Worm (Caenorhabditis elegans) whole organism, mixed stage, embryonic: ENCODE measurements around the gene C18A11.1.

Experiments
- M03D4.4 ChIP-seq: sonication (generic microtip); optimal IDR thresholded peaks from 2 replicates; lab custom pipeline; 2017; ENCODE audit warnings: mild to moderate bottlenecking, missing genetic modification characterization, missing compliant biosample characterization
- blmp-1 ChIP-seq: fragments of 150-350 bp; optimal IDR thresholded peaks from 2 replicates; lab custom pipeline; 2014; ENCODE audit warnings: missing biosample characterization, missing genetic modification characterization
- ceh-39 ChIP-seq: fragments of 150-350 bp; optimal IDR thresholded peaks from 2 replicates; lab custom pipeline; 2014; ENCODE audit warnings: missing biosample characterization, missing genetic modification characterization
- ceh-43 ChIP-seq: fragments of 200-800 bp; sonication (Bioruptor generic); optimal IDR thresholded peaks from 2 replicates; lab custom pipeline; 2018; ENCODE audit warnings: mild to moderate bottlenecking, missing genetic modification characterization, moderate library complexity, missing compliant biosample characterization
- ceh-83 ChIP-seq: fragments of 200-800 bp; sonication (Bioruptor generic); optimal IDR thresholded peaks from 2 replicates; lab custom pipeline; 2018; ENCODE audit warnings: mild to moderate bottlenecking, missing genetic modification characterization, missing compliant biosample characterization
- ces-1 ChIP-seq: fragments of 150-350 bp; optimal IDR thresholded peaks from 2 replicates; lab custom pipeline; 2014; ENCODE audit warnings: missing biosample characterization, missing genetic modification reagents, missing genetic modification characterization
- cnd-1 ChIP-seq: fragments of 200-800 bp; sonication (Bioruptor generic); optimal IDR thresholded peaks from 2 replicates; lab custom pipeline; 2018; ENCODE audit warnings: mild to moderate bottlenecking, missing genetic modification characterization, missing compliant biosample characterization
- elt-3 ChIP-seq: fragments of 150-350 bp; optimal IDR thresholded peaks from 2 replicates; lab custom pipeline; 2014; ENCODE audit warnings: missing biosample characterization, missing genetic modification characterization
- flh-1 ChIP-seq: fragments of 200-800 bp; sonication (Bioruptor generic); optimal IDR thresholded peaks from 2 replicates; lab custom pipeline; 2018; ENCODE audit warnings: mild to moderate bottlenecking, missing genetic modification characterization, moderate library complexity, missing compliant biosample characterization
- ham-2 ChIP-seq: fragments of 200-800 bp; sonication (Bioruptor generic); optimal IDR thresholded peaks from 2 replicates; lab custom pipeline; 2018; ENCODE audit warnings: mild to moderate bottlenecking, missing genetic modification characterization, missing compliant biosample characterization
- hlh-1 ChIP-seq: fragments of 150-350 bp; optimal IDR thresholded peaks from 2 replicates; lab custom pipeline; 2014; ENCODE audit warnings: missing biosample characterization, missing genetic modification reagents, missing genetic modification characterization
- lin-13 ChIP-seq: fragments of 150-350 bp; optimal IDR thresholded peaks from 2 replicates; lab custom pipeline; 2014; ENCODE audit warnings: missing biosample characterization, missing genetic modification characterization
- lin-32 ChIP-seq: fragments of 200-800 bp; sonication (Bioruptor generic); optimal IDR thresholded peaks from 2 replicates; lab custom pipeline; 2018; ENCODE audit warnings: mild to moderate bottlenecking, missing genetic modification characterization, missing compliant biosample characterization
- mab-5 ChIP-seq: fragments of 150-350 bp; optimal IDR thresholded peaks from 2 replicates; lab custom pipeline; 2014; ENCODE audit warnings: missing biosample characterization, missing genetic modification characterization
- mls-2 ChIP-seq: sonication (generic microtip); optimal IDR thresholded peaks from 2 replicates; lab custom pipeline; 2016; ENCODE audit warnings: mild to moderate bottlenecking, missing genetic modification characterization, moderate library complexity, missing compliant biosample characterization
- nhr-12 ChIP-seq: fragments of 150-350 bp; optimal IDR thresholded peaks from 2 replicates; lab custom pipeline; 2014; ENCODE audit warnings: missing biosample characterization, missing genetic modification characterization
- nhr-2 ChIP-seq: fragments of 150-350 bp; optimal IDR thresholded peaks from 2 replicates; lab custom pipeline; 2014; ENCODE audit warnings: missing biosample characterization, missing genetic modification characterization
- nhr-237 ChIP-seq: fragments of 150-350 bp; optimal IDR thresholded peaks from 2 replicates; lab custom pipeline; 2014; ENCODE audit warnings: missing biosample characterization, missing genetic modification characterization
- nhr-28 ChIP-seq: fragments of 150-350 bp; optimal IDR thresholded peaks from 2 replicates; lab custom pipeline; 2014; ENCODE audit warnings: missing biosample characterization, missing genetic modification characterization
- sem-2 ChIP-seq: fragments of 200-800 bp; sonication (Bioruptor generic); optimal IDR thresholded peaks from 2 replicates; lab custom pipeline; 2018; ENCODE audit warnings: mild to moderate bottlenecking, missing genetic modification characterization, missing compliant biosample characterization
- sptf-1 ChIP-seq: sonication (generic microtip); optimal IDR thresholded peaks from 2 replicates; lab custom pipeline; 2017; ENCODE audit warnings: mild to moderate bottlenecking, missing genetic modification characterization, moderate library complexity, missing compliant biosample characterization
- unc-120 ChIP-seq: sonication (generic microtip); optimal IDR thresholded peaks from 2 replicates; lab custom pipeline; 2017; ENCODE audit warnings: missing genetic modification characterization, missing compliant biosample characterization; ENCODE audit not compliant: poor library complexity, severe bottlenecking
- unc-39 ChIP-seq: fragments of 150-350 bp; optimal IDR thresholded peaks from 2 replicates; lab custom pipeline; 2014; ENCODE audit warnings: missing biosample characterization, missing genetic modification characterization
- unc-62 ChIP-seq: fragments of 150-350 bp; optimal IDR thresholded peaks from 2 replicates; lab custom pipeline; 2014; ENCODE audit warnings: missing biosample characterization, missing genetic modification reagents, missing genetic modification characterization
- zip-8 ChIP-seq: fragments of 150-350 bp; optimal IDR thresholded peaks from 2 replicates; lab custom pipeline; 2014; ENCODE audit warnings: missing biosample characterization, missing genetic modification characterization
- ztf-11 ChIP-seq: fragments of 150-350 bp; optimal IDR thresholded peaks from 2 replicates; lab custom pipeline; 2014; ENCODE audit warnings: missing biosample characterization, missing genetic modification characterization

Gene C18A11.1

ce11 chrX:8053008-8053441, 16.1 kb upstream of the C18A11.1 start:
- peak; percentile 26 for TF ChIP-seq mab-5
- TF ChIP-seq unc-120 (tag; lab: Kevin White, UChicago): peak; percentile 87
- TF ChIP-seq unc-62: peak; percentile 96
- TF ChIP-seq sptf-1: peak; percentile 15
- TF ChIP-seq ceh-43 (GFP tag; lab: Kevin White, UChicago): no peak
- TF ChIP-seq hlh-1: peak; percentile 80

- TF ChIP-seq unc-120 (tag; lab: Kevin White, UChicago): peak; percentile 87
- TF ChIP-seq hlh-1: peak; percentile 88
- TF ChIP-seq lin-32 (GFP tag; lab: Kevin White, UChicago): no peak
- TF ChIP-seq unc-62: peak; percentile 71
Measured at ce11 chrX:8054478-8054877, 14.7 kb upstream of the C18A11.1 start.

ce11 chrX:8057791-8058270, 11.3 kb upstream of the C18A11.1 start, which contains the start of gene dim-1:
Gene dim-1 (minus strand): TSS chrX:8058220.
- peak; percentile 72 for TF ChIP-seq unc-120 (tag; lab: Kevin White, UChicago)
- TF ChIP-seq lin-13 (tag; lab: Kevin White, UChicago): no peak
- no peak for TF ChIP-seq unc-62
- peak; percentile 52 for TF ChIP-seq ces-1 (GFP tag; lab: Kevin White, UChicago)
- TF ChIP-seq ceh-83 (GFP tag; lab: Kevin White, UChicago): no peak
- no peak for TF ChIP-seq hlh-1

- TF ChIP-seq nhr-2 (tag; lab: Kevin White, UChicago) (peak; percentile 17), lin-13 (tag; lab: Kevin White, UChicago) (no peak), nhr-237 (tag; lab: Kevin White, UChicago) (no peak), ham-2 (GFP tag; lab: Kevin White, UChicago) (peak; percentile 1)
Measured at ce11 chrX:8059999-8060398, 9.1 kb upstream of the C18A11.1 start.

ce11 chrX:8060823-8061222, 8.3 kb upstream of the C18A11.1 start, which contains the start of gene C18A11.3:
Gene C18A11.3 (plus strand): TSS chrX:8061123.
- no peak for TF ChIP-seq unc-39 (tag; lab: Kevin White, UChicago)
- TF ChIP-seq M03D4.4 (tag; lab: Kevin White, UChicago): no peak
- TF ChIP-seq unc-120 (tag; lab: Kevin White, UChicago): no peak
- TF ChIP-seq nhr-2 (tag; lab: Kevin White, UChicago): no peak
- no peak for TF ChIP-seq elt-3 (tag; lab: Kevin White, UChicago)
- no peak for TF ChIP-seq ztf-11 (tag; lab: Kevin White, UChicago)
- no peak for TF ChIP-seq ceh-43 (GFP tag; lab: Kevin White, UChicago)
- TF ChIP-seq cnd-1 (tag; lab: Kevin White, UChicago): no peak
- no peak for TF ChIP-seq ham-2 (GFP tag; lab: Kevin White, UChicago)
- no peak for TF ChIP-seq sem-2 (GFP tag; lab: Kevin White, UChicago)
- TF ChIP-seq unc-62: no peak
- TF ChIP-seq hlh-1: no peak
- no peak for TF ChIP-seq flh-1 (GFP tag; lab: Kevin White, UChicago)
- no peak for TF ChIP-seq zip-8 (tag; lab: Kevin White, UChicago)

ce11 chrX:8067268-8067667, 1.9 kb upstream of the C18A11.1 start, which contains the start of gene C18A11.2:
Gene C18A11.2 (plus strand): TSS chrX:8067568.
- TF ChIP-seq M03D4.4 (tag; lab: Kevin White, UChicago): no peak
- no peak for TF ChIP-seq zip-8 (tag; lab: Kevin White, UChicago)
- no peak for TF ChIP-seq ces-1 (GFP tag; lab: Kevin White, UChicago)
- no peak for TF ChIP-seq nhr-12 (tag; lab: Kevin White, UChicago)
- TF ChIP-seq unc-62: no peak
- TF ChIP-seq mab-5: no peak
- TF ChIP-seq cnd-1 (tag; lab: Kevin White, UChicago): no peak
- no peak for TF ChIP-seq nhr-28 (tag; lab: Kevin White, UChicago)
- TF ChIP-seq ceh-39: no peak
- TF ChIP-seq unc-39 (tag; lab: Kevin White, UChicago): no peak
- TF ChIP-seq mls-2 (tag; lab: Kevin White, UChicago): no peak

- TF ChIP-seq ztf-11 (tag; lab: Kevin White, UChicago) (no peak), blmp-1 (no peak), sem-2 (GFP tag; lab: Kevin White, UChicago) (no peak), nhr-237 (tag; lab: Kevin White, UChicago) (no peak), mls-2 (tag; lab: Kevin White, UChicago) (no peak), nhr-12 (tag; lab: Kevin White, UChicago) (no peak), hlh-1 (no peak)
Measured at ce11 chrX:8074527-8074926, 5.4 kb downstream of the C18A11.1 start.
